Fruit fly (Drosophila melanogaster) whole organism, embryonic: ENCODE data around the gene CG2182.
A peak's percentile ranks its signal among the peaks of the same experiment; 100 is the strongest.

ENCODE experiments used
- Antp ChIP-seq: fragments of 200-800 bp; sonication (Bioruptor generic); optimal IDR thresholded peaks from 3 replicates; lab custom pipeline; 2016; ENCODE audit warnings: missing biosample characterization, missing genetic modification characterization
- Bdp1 ChIP-seq: fragments of 200-800 bp; sonication (Bioruptor generic); optimal IDR thresholded peaks from 3 replicates; lab custom pipeline; 2016; ENCODE audit warnings: missing biosample characterization, missing genetic modification characterization
- CG10366 ChIP-seq: fragments of 200-800 bp; sonication (Bioruptor generic); IDR thresholded peaks from 2 replicates; pipeline ENCODE4 v1.3.6; 2022; ENCODE audit warnings: missing biosample characterization, missing genetic modification characterization
- CG10431 ChIP-seq: fragments of 200-800 bp; sonication (Bioruptor generic); optimal IDR thresholded peaks from 3 replicates; lab custom pipeline; 2018; ENCODE audit warnings: missing biosample characterization, mild to moderate bottlenecking, missing genetic modification characterization
- CG10462 ChIP-seq: fragments of 200-800 bp; sonication (Bioruptor generic); optimal IDR thresholded peaks from 2 replicates; lab custom pipeline; 2016; ENCODE audit warnings: missing biosample characterization, missing genetic modification characterization
- CG10654 ChIP-seq: fragments of 200-800 bp; sonication (Bioruptor generic); optimal IDR thresholded peaks from 2 replicates; lab custom pipeline; 2016; ENCODE audit warnings: missing biosample characterization, missing genetic modification characterization
- CG11695 ChIP-seq: fragments of 200-800 bp; sonication (Bioruptor generic); IDR thresholded peaks from 3 replicates; pipeline ENCODE4 v1.3.6; 2022; ENCODE audit warnings: missing biosample characterization, missing genetic modification characterization
- CG14014 ChIP-seq: fragments of 200-800 bp; sonication (Bioruptor generic); IDR thresholded peaks from 2 replicates; pipeline ENCODE4 v1.3.6; 2022; ENCODE audit warnings: missing biosample characterization, missing genetic modification characterization
- CG15696 ChIP-seq: fragments of 200-800 bp; sonication (Bioruptor generic); optimal IDR thresholded peaks from 2 replicates; lab custom pipeline; 2019; ENCODE audit warnings: missing biosample characterization, mild to moderate bottlenecking, missing genetic modification characterization, moderate library complexity
- CG2116 ChIP-seq: fragments of 200-800 bp; sonication (Bioruptor generic); optimal IDR thresholded peaks from 3 replicates; lab custom pipeline; 2018; ENCODE audit warnings: missing biosample characterization, mild to moderate bottlenecking, missing genetic modification characterization
- CG2120 ChIP-seq: fragments of 200-800 bp; sonication (Bioruptor generic); optimal IDR thresholded peaks from 3 replicates; lab custom pipeline; 2016; ENCODE audit warnings: missing biosample characterization, missing genetic modification characterization
- CG2202 ChIP-seq: fragments of 200-800 bp; sonication (Bioruptor generic); optimal IDR thresholded peaks from 2 replicates; lab custom pipeline; 2018; ENCODE audit warnings: missing biosample characterization, mild to moderate bottlenecking, missing genetic modification characterization
- CG30020 ChIP-seq: fragments of 200-800 bp; optimal IDR thresholded peaks from 2 replicates; lab custom pipeline; 2019; ENCODE audit warnings: missing biosample characterization, mild to moderate bottlenecking, missing genetic modification characterization, moderate library complexity
- CG31365 ChIP-seq: fragments of 200-800 bp; sonication (Bioruptor generic); optimal IDR thresholded peaks from 2 replicates; lab custom pipeline; 2018; ENCODE audit warnings: missing biosample characterization, mild to moderate bottlenecking, missing genetic modification characterization
- CG33213 ChIP-seq: fragments of 200-800 bp; sonication (Bioruptor generic); optimal IDR thresholded peaks from 3 replicates; lab custom pipeline; 2016; ENCODE audit warnings: missing biosample characterization, missing genetic modification characterization
- CG34224 ChIP-seq: fragments of 200-800 bp; sonication (Bioruptor generic); IDR thresholded peaks from 3 replicates; pipeline ENCODE4 v1.3.6; 2022; ENCODE audit warnings: missing biosample characterization, missing genetic modification characterization; ENCODE audit not compliant: partially characterized antibody
- CG4404 ChIP-seq: fragments of 200-800 bp; sonication (Bioruptor generic); IDR thresholded peaks from 2 replicates; pipeline ENCODE4 v1.3.6; 2022; ENCODE audit warnings: missing biosample characterization, missing genetic modification characterization
- CG4424 ChIP-seq: fragments of 200-800 bp; sonication (Bioruptor generic); optimal IDR thresholded peaks from 3 replicates; lab custom pipeline; 2016; ENCODE audit warnings: missing biosample characterization, missing genetic modification characterization
- CG7556 ChIP-seq: fragments of 200-800 bp; sonication (Bioruptor generic); optimal IDR thresholded peaks from 2 replicates; lab custom pipeline; 2017; ENCODE audit warnings: missing biosample characterization, mild to moderate bottlenecking, missing genetic modification characterization
- CG8388 ChIP-seq: fragments of 200-800 bp; sonication (Bioruptor generic); optimal IDR thresholded peaks from 2 replicates; lab custom pipeline; 2019; ENCODE audit warnings: missing biosample characterization, mild to moderate bottlenecking, missing genetic modification characterization, moderate library complexity
- CG9609 ChIP-seq: fragments of 200-800 bp; sonication (Bioruptor generic); optimal IDR thresholded peaks from 3 replicates; lab custom pipeline; 2016; ENCODE audit warnings: missing biosample characterization, missing genetic modification characterization
- Deaf1 ChIP-seq: fragments of 200-800 bp; optimal IDR thresholded peaks from 3 replicates; lab custom pipeline; 2019; ENCODE audit warnings: missing biosample characterization, mild to moderate bottlenecking, missing genetic modification characterization, moderate library complexity
- Dip2 ChIP-seq: fragments of 200-800 bp; sonication (Bioruptor generic); IDR thresholded peaks from 2 replicates; pipeline ENCODE4 v1.3.6; 2022; ENCODE audit warnings: missing biosample characterization, missing genetic modification characterization
- E2f1 ChIP-seq: fragments of 200-800 bp; sonication (Bioruptor generic); IDR thresholded peaks from 2 replicates; pipeline ENCODE4 v1.3.6; 2022; ENCODE audit warnings: missing biosample characterization, missing genetic modification characterization
- Elba2 ChIP-seq: fragments of 200-800 bp; sonication (Bioruptor generic); optimal IDR thresholded peaks from 3 replicates; lab custom pipeline; 2016; ENCODE audit warnings: missing biosample characterization, missing genetic modification characterization
- HLHmδ ChIP-seq: fragments of 200-800 bp; sonication (Bioruptor generic); optimal IDR thresholded peaks from 2 replicates; lab custom pipeline; 2018; ENCODE audit warnings: missing biosample characterization, mild to moderate bottlenecking, missing genetic modification characterization, moderate library complexity
- Mad ChIP-seq: fragments of 200-800 bp; sonication (Bioruptor generic); optimal IDR thresholded peaks from 2 replicates; lab custom pipeline; 2016; ENCODE audit warnings: missing biosample characterization, missing genetic modification characterization
- Nf-YB ChIP-seq: fragments of 200-800 bp; sonication (Bioruptor generic); optimal IDR thresholded peaks from 3 replicates; lab custom pipeline; 2019; ENCODE audit warnings: missing biosample characterization, mild to moderate bottlenecking, missing genetic modification characterization, moderate library complexity
- Poxn ChIP-seq: fragments of 200-800 bp; sonication (Bioruptor generic); IDR thresholded peaks from 2 replicates; pipeline ENCODE4 v1.3.6; 2022; ENCODE audit warnings: missing biosample characterization, missing genetic modification characterization
- Scr ChIP-seq: fragments of 200-800 bp; sonication (Bioruptor generic); IDR thresholded peaks from 2 replicates; pipeline ENCODE4 v1.3.6; 2022; ENCODE audit warnings: missing biosample characterization, missing genetic modification characterization; ENCODE audit not compliant: partially characterized antibody
- ab ChIP-seq: fragments of 200-800 bp; sonication (Bioruptor generic); optimal IDR thresholded peaks from 2 replicates; lab custom pipeline; 2016; ENCODE audit warnings: missing biosample characterization, missing genetic modification characterization
- bbx ChIP-seq: fragments of 200-800 bp; sonication (Bioruptor generic); IDR thresholded peaks from 2 replicates; pipeline ENCODE4 v1.3.6; 2022; ENCODE audit warnings: missing biosample characterization, missing genetic modification characterization; ENCODE audit not compliant: partially characterized antibody
- bcd ChIP-seq: fragments of 200-800 bp; sonication (Bioruptor generic); optimal IDR thresholded peaks from 2 replicates; lab custom pipeline; 2017; ENCODE audit warnings: missing biosample characterization, mild to moderate bottlenecking, missing genetic modification characterization
- br ChIP-seq: fragments of >200 bp; optimal IDR thresholded peaks from 2 replicates; lab custom pipeline; 2017
- cad ChIP-seq: fragments of >200 bp; optimal IDR thresholded peaks from 2 replicates; lab custom pipeline; 2017; ENCODE audit warnings: missing biosample characterization, missing genetic modification characterization
- caup ChIP-seq: fragments of 200-800 bp; sonication (Bioruptor generic); optimal IDR thresholded peaks from 3 replicates; lab custom pipeline; 2017; ENCODE audit warnings: missing biosample characterization, mild to moderate bottlenecking, missing genetic modification characterization, moderate library complexity; ENCODE audit not compliant: severe bottlenecking
- cg ChIP-seq: fragments of 200-800 bp; sonication (Bioruptor generic); optimal IDR thresholded peaks from 3 replicates; lab custom pipeline; 2019; ENCODE audit warnings: missing biosample characterization, mild to moderate bottlenecking, missing genetic modification characterization, moderate library complexity
- chm ChIP-seq: fragments of 200-800 bp; sonication (Bioruptor generic); IDR thresholded peaks from 2 replicates; pipeline ENCODE4 v1.3.6; 2022; ENCODE audit warnings: missing biosample characterization, missing genetic modification characterization
- gfzf ChIP-seq: fragments of 200-800 bp; sonication (Bioruptor generic); optimal IDR thresholded peaks from 2 replicates; lab custom pipeline; 2016; ENCODE audit warnings: missing biosample characterization, mild to moderate bottlenecking, missing genetic modification characterization, moderate library complexity
- gsb ChIP-seq: fragments of 200-800 bp; sonication (Bioruptor generic); IDR thresholded peaks from 2 replicates; pipeline ENCODE4 v1.3.6; 2022; ENCODE audit warnings: missing biosample characterization, missing genetic modification characterization
- inv ChIP-seq: fragments of 200-800 bp; sonication (Bioruptor generic); IDR thresholded peaks from 2 replicates; pipeline ENCODE4 v1.3.6; 2022; ENCODE audit warnings: missing biosample characterization, missing genetic modification characterization; ENCODE audit not compliant: partially characterized antibody
- ken ChIP-seq: fragments of 200-800 bp; sonication (Bioruptor generic); IDR thresholded peaks from 3 replicates; pipeline ENCODE4 v1.3.6; 2022; ENCODE audit warnings: missing biosample characterization, missing genetic modification characterization
- maf-S ChIP-seq: fragments of 200-800 bp; sonication (Bioruptor generic); optimal IDR thresholded peaks from 2 replicates; lab custom pipeline; 2016; ENCODE audit warnings: missing biosample characterization, missing genetic modification characterization
- mam ChIP-seq: fragments of 200-800 bp; sonication (Bioruptor generic); optimal IDR thresholded peaks from 3 replicates; lab custom pipeline; 2016; ENCODE audit warnings: missing biosample characterization, missing genetic modification characterization
- sens ChIP-seq: fragments of 200-800 bp; sonication (Bioruptor generic); peaks from one replicate; lab custom pipeline; 2016; ENCODE audit warnings: missing biosample characterization, missing genetic modification characterization
- sens-2 ChIP-seq: fragments of 200-800 bp; sonication (Bioruptor generic); IDR thresholded peaks from 2 replicates; pipeline ENCODE4 v1.3.6; 2022; ENCODE audit warnings: missing biosample characterization, missing genetic modification characterization
- shn ChIP-seq: fragments of 200-800 bp; sonication (Bioruptor generic); optimal IDR thresholded peaks from 3 replicates; lab custom pipeline; 2016; ENCODE audit warnings: missing biosample characterization, missing genetic modification characterization
- stwl ChIP-seq: fragments of 200-800 bp; sonication (Bioruptor generic); optimal IDR thresholded peaks from 3 replicates; lab custom pipeline; 2018; ENCODE audit warnings: missing biosample characterization, mild to moderate bottlenecking, missing genetic modification characterization, moderate library complexity
- sug ChIP-seq: fragments of 200-800 bp; optimal IDR thresholded peaks from 2 replicates; lab custom pipeline; 2019; ENCODE audit warnings: missing biosample characterization, mild to moderate bottlenecking, missing genetic modification characterization, moderate library complexity
- tgo ChIP-seq: fragments of 200-800 bp; sonication (Bioruptor generic); IDR thresholded peaks from 3 replicates; pipeline ENCODE4 v1.3.6; 2022; ENCODE audit warnings: missing biosample characterization, missing genetic modification characterization
- wor ChIP-seq: fragments of 200-800 bp; sonication (Bioruptor generic); IDR thresholded peaks from 2 replicates; pipeline ENCODE4 v1.3.6; 2022; ENCODE audit warnings: missing biosample characterization, missing genetic modification characterization

Gene CG2182

DNA sequence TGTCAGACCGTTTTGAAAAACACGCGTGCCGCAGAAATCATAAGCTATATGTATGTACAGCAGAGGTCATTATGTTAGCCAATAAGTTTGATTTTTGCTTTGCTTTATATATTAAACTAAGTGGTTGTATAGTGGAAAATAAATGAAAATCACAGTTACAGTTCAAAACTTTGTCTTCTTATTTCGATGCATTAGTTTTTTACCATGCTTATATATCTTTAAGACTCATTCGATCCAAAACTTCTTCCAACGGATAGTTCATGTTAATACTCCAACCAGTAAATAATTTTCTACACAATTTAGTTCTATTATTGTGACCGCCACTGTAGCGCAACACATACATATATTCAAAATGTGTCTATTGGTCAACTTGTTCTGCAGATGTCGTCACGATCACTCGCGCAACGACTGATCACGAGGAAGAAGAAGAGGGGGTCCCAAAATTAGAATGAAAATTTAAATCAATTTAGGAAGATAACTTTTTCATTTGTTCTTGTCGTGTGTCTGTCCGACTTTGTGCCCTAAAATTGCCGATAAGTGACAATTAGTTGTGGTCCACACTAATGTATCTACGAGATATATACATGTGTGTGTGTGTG, 45.9 kb upstream of the CG2182 start (continued):
- TF ChIP-seq sens (GFP tag; lab: Kevin White, UChicago) (peak; percentile 89), CG10462 (GFP tag; lab: Kevin White, UChicago) (no peak), CG34224 (GFP tag; lab: Robert Waterston, UW) (no peak), Dip2 (GFP tag; lab: Robert Waterston, UW) (no peak), CG9609 (GFP tag; lab: Kevin White, UChicago) (peak; percentile 1), CG10366 (peak; percentile 17; the same call in 1 of the 2 replicates), chm (GFP tag; lab: Robert Waterston, UW) (no peak), E2f1 (peak; percentile 29; the same call in 1 of the 2 replicates), Antp (GFP tag; lab: Kevin White, UChicago) (no peak), Nf-YB (peak; percentile 53), CG8388 (GFP tag; lab: Kevin White, UChicago) (peak; percentile 67), shn (GFP tag; lab: Kevin White, UChicago) (peak; percentile 11), bcd (peak; percentile 63), Mad (peak; percentile 4), tgo (GFP tag; lab: Robert Waterston, UW) (peak; percentile 39; the same call in 2 of the 3 replicates), sens-2 (no peak), sug (tag; lab: Kevin White, UChicago) (no peak), Scr (GFP tag; lab: Robert Waterston, UW) (no peak), stwl (tag; lab: Kevin White, UChicago) (no peak), CG2202 (tag; lab: Kevin White, UChicago) (peak; percentile 12), CG11695 (GFP tag; lab: Robert Waterston, UW) (peak; percentile 77), CG10431 (GFP tag; lab: Kevin White, UChicago) (no peak), inv (no peak), maf-S (no peak), CG7556 (GFP tag; lab: Kevin White, UChicago) (peak; percentile 76), CG33213 (GFP tag; lab: Kevin White, UChicago) (no peak), Deaf1 (tag; lab: Kevin White, UChicago) (no peak), CG4404 (GFP tag; lab: Robert Waterston, UW) (0 out of 2 replicates have a peak, but pooled peaks have one; percentile 17), CG30020 (peak; percentile 18), Bdp1 (GFP tag; lab: Kevin White, UChicago) (no peak), mam (GFP tag; lab: Kevin White, UChicago) (peak; percentile 36), CG14014 (GFP tag; lab: Robert Waterston, UW) (0 out of 2 replicates have a peak, but pooled peaks have one; percentile 10), Elba2 (GFP tag; lab: Kevin White, UChicago) (no peak), wor (GFP tag; lab: Robert Waterston, UW) (peak; percentile 29; the same call in 1 of the 2 replicates), gsb (GFP tag; lab: Robert Waterston, UW) (no peak), caup (GFP tag; lab: Kevin White, UChicago) (peak; percentile 50), CG31365 (no peak), gfzf (GFP tag; lab: Kevin White, UChicago) (no peak), br (no peak), Poxn (GFP tag; lab: Robert Waterston, UW) (no peak), HLHmδ (GFP tag; lab: Kevin White, UChicago) (no peak), CG2120 (GFP tag; lab: Kevin White, UChicago) (no peak), bbx (no peak), ken (GFP tag; lab: Robert Waterston, UW) (no peak), CG10654 (no peak), ab (no peak), CG4424 (GFP tag; lab: Kevin White, UChicago) (peak; percentile 64), cg (peak; percentile 34), CG2116 (GFP tag; lab: Kevin White, UChicago) (peak; percentile 0), CG15696 (peak; percentile 37), cad (GFP tag; lab: Kevin White, UChicago) (no peak)
